Worm (Caenorhabditis elegans): ENCODE measurements around the gene clec-170.
A peak's percentile ranks its signal among the peaks of the same experiment; 100 is the strongest.

The clec-170 gene

DNA sequence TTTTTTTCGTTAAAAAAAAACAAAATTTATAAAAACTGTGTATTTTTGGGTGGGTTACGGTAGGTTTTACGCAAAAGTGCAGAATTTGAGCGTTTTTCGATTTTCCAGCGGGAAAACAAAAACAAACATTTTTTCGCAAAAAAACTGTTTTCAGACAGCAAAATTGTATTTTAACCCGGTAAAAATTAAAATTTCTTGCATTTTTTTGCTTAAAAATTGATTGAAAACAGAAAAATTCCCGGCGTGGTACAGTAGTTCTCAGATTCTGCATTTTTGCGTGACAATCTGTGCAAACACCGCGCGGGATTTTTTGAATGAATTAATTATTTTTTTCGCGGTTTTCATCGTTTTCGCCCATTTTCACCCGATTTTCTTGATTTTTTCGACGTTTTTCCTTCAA is 10.4 kb downstream of the clec-170 start:
- TF ChIP-seq D2030.7 (GFP tag; IDR thresholded peaks at IDR 0.05) (peak; percentile 73), tlf-1 (GFP tag; optimal IDR thresholded peaks at IDR 0.05) (peak; percentile 53), Y53F4B.3 (GFP tag; IDR thresholded peaks at IDR 0.05) (no peak), ceh-91 (GFP tag; IDR thresholded peaks at IDR 0.05) (peak; percentile 78), athp-1 (tag; optimal IDR thresholded peaks at IDR 0.05) (peak; percentile 47), B0019.2 (GFP tag; conservative IDR thresholded peaks at IDR 0.05) (peak; percentile 83), rcor-1 (GFP tag; IDR thresholded peaks at IDR 0.05) (no peak), F23B12.7 (tag; optimal IDR thresholded peaks at IDR 0.05; ENCODE audit: insufficient read depth) (no peak), ets-4 (GFP tag; optimal IDR thresholded peaks at IDR 0.05) (no peak), madf-3 (GFP tag; IDR thresholded peaks at IDR 0.05) (no peak), tbp1 (GFP tag; optimal IDR thresholded peaks at IDR 0.05) (peak; percentile 33), hlh-26 (GFP tag; conservative IDR thresholded peaks at IDR 0.05) (no peak), lin-54 (GFP tag; optimal IDR thresholded peaks at IDR 0.05) (peak; percentile 59), B0035.1 (tag; optimal IDR thresholded peaks at IDR 0.05) (no peak), mes-4 (tag; optimal IDR thresholded peaks at IDR 0.05) (no peak), mcd-1 (GFP tag; IDR thresholded peaks at IDR 0.05) (peak; percentile 25; the same call in 1 of the 2 replicates), rpc-1 (optimal IDR thresholded peaks at IDR 0.05) (no peak), rpc-1 (tag; optimal IDR thresholded peaks at IDR 0.05) (no peak), snpc-4 (GFP tag; optimal IDR thresholded peaks at IDR 0.05) (no peak), snpc-4 (tag; optimal IDR thresholded peaks at IDR 0.05) (no peak), repo-1 (tag; optimal IDR thresholded peaks at IDR 0.05) (no peak), snpc-1.3 (tag; optimal IDR thresholded peaks at IDR 0.05; ENCODE audit: insufficient read depth) (peak; percentile 24), rec-8 (tag; optimal IDR thresholded peaks at IDR 0.05) (no peak), sdz-38 (tag; optimal IDR thresholded peaks at IDR 0.05) (no peak), unc-130 (GFP tag; optimal IDR thresholded peaks at IDR 0.05) (peak; percentile 55), pbrm-1 (GFP tag; IDR thresholded peaks at IDR 0.05) (0 out of 2 replicates have a peak, but pooled peaks have one; percentile 26), mxl-1 (tag; optimal IDR thresholded peaks at IDR 0.05) (no peak), gei-17 (GFP tag; optimal IDR thresholded peaks at IDR 0.05) (no peak), nhr-179 (tag; optimal IDR thresholded peaks at IDR 0.05) (no peak), unc-62 (GFP tag; optimal IDR thresholded peaks at IDR 0.05) (no peak), ceh-40 (GFP tag; IDR thresholded peaks at IDR 0.05) (no peak), snpc-3.4 (tag; optimal IDR thresholded peaks at IDR 0.05) (no peak), Y56A3A.18 (GFP tag; IDR thresholded peaks at IDR 0.05) (no peak), efl-1 (GFP tag; optimal IDR thresholded peaks at IDR 0.05) (peak; percentile 87), hmg-1.2 (GFP tag; IDR thresholded peaks at IDR 0.05) (no peak; the same call in 1 of the 2 replicates), attf-5 (GFP tag; optimal IDR thresholded peaks at IDR 0.05) (no peak), ztf-26 (tag; optimal IDR thresholded peaks at IDR 0.05) (no peak), Y79H2A.3 (GFP tag; conservative IDR thresholded peaks at IDR 0.05) (no peak), ekl-4 (GFP tag; IDR thresholded peaks at IDR 0.05) (no peak), hmg-20 (GFP tag; IDR thresholded peaks at IDR 0.05) (no peak), F52B5.7 (tag; optimal IDR thresholded peaks at IDR 0.05) (no peak), madf-8 (GFP tag; conservative IDR thresholded peaks at IDR 0.05) (peak; percentile 81), xnd-1 (tag; optimal IDR thresholded peaks at IDR 0.05) (peak; percentile 75), dpff-1 (tag; optimal IDR thresholded peaks at IDR 0.05) (no peak), sptf-2 (GFP tag; optimal IDR thresholded peaks at IDR 0.05) (no peak), lin-40 (tag; optimal IDR thresholded peaks at IDR 0.05) (no peak), K11D2.4 (GFP tag; IDR thresholded peaks at IDR 0.05) (no peak), egl-18 (GFP tag; IDR thresholded peaks at IDR 0.05) (no peak), F33H1.4 (GFP tag; IDR thresholded peaks at IDR 0.05) (peak; percentile 66), madf-6 (GFP tag; IDR thresholded peaks at IDR 0.05) (peak; percentile 90)

All from whole organism, young adult.